Fruit fly (Drosophila melanogaster): ENCODE data around the gene CG32846.

DNA sequence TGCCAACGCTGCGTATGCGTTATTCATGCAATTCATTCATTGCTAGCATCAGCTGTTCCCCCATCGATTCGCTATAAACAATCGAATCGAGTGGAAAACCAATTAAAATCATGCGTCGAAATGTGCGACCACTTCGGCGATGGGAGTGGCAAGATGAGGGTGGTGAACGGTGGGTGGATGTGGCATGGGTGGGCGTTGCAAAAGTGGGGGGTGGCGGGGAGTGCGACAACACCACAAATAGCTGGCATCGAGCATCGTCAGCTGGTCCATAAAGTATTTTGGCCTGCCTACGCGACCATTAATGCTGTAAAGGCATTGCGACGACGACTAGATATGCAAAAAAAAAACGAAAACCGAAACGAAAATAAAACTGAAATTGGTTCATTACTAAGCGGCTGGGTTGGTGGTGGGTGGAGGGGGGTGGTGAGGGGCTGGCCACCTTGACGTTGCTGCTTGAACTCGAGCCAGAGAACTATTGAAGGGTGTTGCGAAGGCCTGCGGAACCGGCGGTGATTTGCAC, 41.8 kb downstream of the CG32846 start:
- TF ChIP-seq CG32121 (GFP tag; IDR thresholded peaks at IDR 0.05) (no peak), Pif1B (GFP tag; optimal IDR thresholded peaks at IDR 0.05) (no peak), CG10348 (GFP tag; IDR thresholded peaks at IDR 0.05) (no peak)

All from whole organism, pupa.